Fruit fly (Drosophila melanogaster): ENCODE data around the gene CG15370.
A peak's percentile ranks its signal among the peaks of the same experiment; 100 is the strongest.

Gene CG15370

dm6 chrX:9225137-9225536 lies at the start of gene CG15370:
Gene CG15370 (plus strand): TSS chrX:9225437.
- no peak for TF ChIP-seq CG17801 (GFP tag; optimal IDR thresholded peaks at IDR 0.05; ENCODE audit: partially characterized antibody)

DNA sequence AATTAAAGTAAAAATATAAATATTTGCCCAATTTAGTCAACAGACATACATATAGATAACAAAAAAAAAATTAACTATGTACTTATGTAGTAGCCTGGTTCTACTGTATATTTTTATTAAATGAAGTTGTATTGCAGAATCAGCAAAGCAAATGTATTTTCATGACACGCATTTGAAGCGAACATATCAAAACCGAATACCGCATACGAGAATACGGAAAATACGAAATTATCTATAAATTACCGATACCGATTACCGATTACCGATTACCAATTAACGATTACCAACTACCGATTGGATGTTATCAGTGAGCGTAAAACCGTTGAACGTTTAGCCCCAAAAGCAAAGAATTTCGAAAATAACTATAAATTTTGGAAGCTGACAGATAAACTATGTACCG lies 37.8 kb upstream of the CG15370 start:
- TF ChIP-seq CG17801 (GFP tag; optimal IDR thresholded peaks at IDR 0.05; ENCODE audit: partially characterized antibody), result no peak

dm6 chrX:9190555-9191184 lies 34.6 kb upstream of the CG15370 start, which contains the start of gene CG12115:
Gene CG12115 (minus strand): TSS chrX:9190605.
- TF ChIP-seq CG17801 (GFP tag; optimal IDR thresholded peaks at IDR 0.05; ENCODE audit: partially characterized antibody), result no peak

dm6 chrX:9191357-9191756 lies 33.9 kb upstream of the CG15370 start, which contains the start of gene CG12057:
Gene CG12057 (plus strand): TSS chrX:9191657.
- TF ChIP-seq CG17801 (GFP tag; optimal IDR thresholded peaks at IDR 0.05; ENCODE audit: partially characterized antibody), result no peak

DNA sequence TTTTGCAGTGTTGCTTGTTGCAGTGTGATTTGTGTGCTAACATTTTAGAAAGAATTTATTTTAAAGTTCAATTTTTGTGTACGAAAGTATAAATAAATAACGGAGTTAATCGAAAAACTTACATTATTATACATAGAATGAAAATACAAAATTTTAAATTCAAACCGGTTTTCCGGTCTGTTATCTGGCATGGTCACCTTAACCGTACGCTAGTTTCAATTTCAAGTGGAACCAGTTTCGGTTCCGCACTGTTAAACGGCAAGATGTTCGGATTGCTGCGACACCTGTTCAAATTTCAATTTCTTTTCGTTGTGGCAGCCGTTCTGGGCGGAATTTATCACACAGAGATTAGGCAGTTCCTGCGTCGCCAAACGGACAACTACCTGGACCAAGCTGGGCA lies 32.8 kb upstream of the CG15370 start, which contains the start of gene CG12056:
Gene CG12056, plus strand, starts transcription at position 241 of the 400 bp plus-strand sequence.
- TF ChIP-seq CG17801 (GFP tag; optimal IDR thresholded peaks at IDR 0.05; ENCODE audit: partially characterized antibody), result no peak

- peak; percentile 70 for TF ChIP-seq CG17801 (GFP tag; optimal IDR thresholded peaks at IDR 0.05; ENCODE audit: partially characterized antibody)
These were observed 31.6 kb upstream of the CG15370 start, which contains the start of gene CG12106 for dm6 chrX:9193604-9194003. Gene CG12106 (plus strand): TSS chrX:9193898.

DNA sequence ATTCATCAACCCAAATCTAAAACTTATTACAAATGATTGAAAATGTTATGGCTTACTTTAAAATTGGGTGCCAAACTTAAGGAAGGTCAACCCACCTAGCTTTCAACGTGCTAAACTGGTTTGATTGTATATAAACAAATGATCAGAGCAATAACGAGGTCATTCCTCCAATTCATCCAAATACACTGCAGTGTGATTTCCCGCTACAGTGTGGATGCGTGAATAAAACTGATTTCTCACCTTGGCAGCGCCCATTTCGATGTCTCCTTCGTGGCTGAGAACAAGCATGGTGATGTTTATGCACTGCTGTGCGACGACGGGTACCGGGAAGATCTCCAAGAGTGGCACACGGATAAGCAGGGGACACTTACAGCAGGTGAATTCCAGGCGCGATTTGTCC lies 29.9 kb upstream of the CG15370 start:
- TF ChIP-seq CG17801 (GFP tag; optimal IDR thresholded peaks at IDR 0.05; ENCODE audit: partially characterized antibody), result no peak

DNA sequence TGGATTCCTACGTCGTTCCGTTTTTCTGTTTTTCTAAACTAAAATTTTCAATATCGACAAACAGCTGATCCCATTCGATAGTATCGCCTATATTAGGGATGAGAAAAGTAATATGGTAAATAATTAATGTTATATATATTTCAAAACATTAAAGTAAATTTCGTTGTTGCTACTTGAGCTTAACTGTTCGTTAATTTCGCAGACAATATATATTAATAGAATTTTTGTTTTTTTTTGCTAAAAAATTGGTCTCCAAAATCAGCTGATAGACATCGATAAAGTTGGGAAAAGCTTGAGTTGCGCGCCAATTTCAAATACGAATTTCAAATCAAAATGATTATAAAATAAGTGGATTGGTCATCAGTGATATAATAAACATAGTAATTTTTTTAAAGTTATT lies 28.9 kb upstream of the CG15370 start, which contains the start of gene CG12118:
Gene CG12118, minus strand, starts transcription at position 53 of the 400 bp plus-strand sequence.
- peak; percentile 89 for TF ChIP-seq CG17801 (GFP tag; optimal IDR thresholded peaks at IDR 0.05; ENCODE audit: partially characterized antibody)

DNA sequence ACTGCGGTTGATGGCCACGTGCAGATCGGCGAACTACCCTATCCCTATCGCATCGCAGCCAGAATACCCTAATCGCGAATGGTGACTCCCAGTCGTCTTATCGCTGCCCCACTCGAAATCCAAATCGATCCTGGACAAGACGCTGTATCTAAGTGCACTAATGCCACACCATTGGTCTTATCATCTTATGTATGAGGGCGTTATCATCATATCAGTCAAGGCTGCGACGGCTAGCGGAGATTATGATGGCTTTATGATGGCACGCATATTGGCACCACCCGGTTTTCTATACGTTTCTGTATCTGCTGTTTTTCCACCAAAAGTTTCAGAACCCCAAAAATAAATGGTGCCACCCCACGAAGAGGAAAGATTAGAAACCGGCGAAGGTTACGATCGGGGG lies 25.0 kb upstream of the CG15370 start:
- no peak for TF ChIP-seq CG17801 (GFP tag; optimal IDR thresholded peaks at IDR 0.05; ENCODE audit: partially characterized antibody)

dm6 chrX:9201080-9201479 lies 24.2 kb upstream of the CG15370 start:
- TF ChIP-seq CG17801 (GFP tag; optimal IDR thresholded peaks at IDR 0.05; ENCODE audit: partially characterized antibody), result no peak

DNA sequence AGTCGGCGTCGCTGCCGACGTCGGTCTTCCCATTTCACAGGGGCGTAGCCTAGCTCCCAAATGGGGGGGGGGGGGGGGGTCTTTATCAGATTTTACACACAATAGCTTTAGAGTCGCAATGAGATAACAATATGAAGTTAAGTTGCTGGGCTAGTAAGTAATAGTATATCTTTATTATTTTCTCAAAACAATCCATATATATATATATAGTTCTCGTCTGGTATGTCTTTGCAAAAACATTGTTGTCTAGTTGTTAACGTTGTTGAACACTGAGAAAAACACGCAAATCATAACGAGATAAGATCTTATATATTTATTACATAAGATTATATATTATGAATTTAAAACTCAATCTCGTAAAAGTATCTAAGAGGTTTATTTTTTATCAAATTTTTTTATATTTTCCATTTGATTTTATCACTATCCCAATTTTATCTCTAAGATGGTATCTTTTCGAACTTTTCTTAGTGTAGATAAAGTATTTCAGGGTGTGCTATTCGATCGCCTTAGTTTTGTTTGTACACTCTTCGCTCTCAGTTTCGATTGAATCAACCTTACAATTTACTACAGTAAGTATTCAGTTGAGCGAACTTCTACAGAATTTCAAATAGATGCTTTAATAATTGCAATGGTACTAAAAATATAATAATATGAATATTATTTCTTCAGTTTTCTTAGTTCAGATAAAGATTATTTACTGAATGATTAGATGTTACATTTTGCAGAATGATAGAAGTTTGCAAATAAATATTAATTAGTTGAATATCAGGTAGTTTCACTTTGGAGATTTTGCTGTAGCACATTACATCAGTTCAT lies 23.2 kb upstream of the CG15370 start:
- peak; percentile 49 for TF ChIP-seq CG17801 (GFP tag; optimal IDR thresholded peaks at IDR 0.05; ENCODE audit: partially characterized antibody)

dm6 chrX:9210787-9211186 lies 14.4 kb upstream of the CG15370 start, which contains the start of gene SmydA-9:
Gene SmydA-9 (minus strand): TSS chrX:9210887.
- no peak for TF ChIP-seq CG17801 (GFP tag; optimal IDR thresholded peaks at IDR 0.05; ENCODE audit: partially characterized antibody)

- TF ChIP-seq CG17801 (GFP tag; optimal IDR thresholded peaks at IDR 0.05; ENCODE audit: partially characterized antibody), result no peak
These were observed 10.7 kb upstream of the CG15370 start, which contains the start of gene Obp8a for dm6 chrX:9214576-9214975. Gene Obp8a (plus strand): TSS chrX:9214876.

DNA sequence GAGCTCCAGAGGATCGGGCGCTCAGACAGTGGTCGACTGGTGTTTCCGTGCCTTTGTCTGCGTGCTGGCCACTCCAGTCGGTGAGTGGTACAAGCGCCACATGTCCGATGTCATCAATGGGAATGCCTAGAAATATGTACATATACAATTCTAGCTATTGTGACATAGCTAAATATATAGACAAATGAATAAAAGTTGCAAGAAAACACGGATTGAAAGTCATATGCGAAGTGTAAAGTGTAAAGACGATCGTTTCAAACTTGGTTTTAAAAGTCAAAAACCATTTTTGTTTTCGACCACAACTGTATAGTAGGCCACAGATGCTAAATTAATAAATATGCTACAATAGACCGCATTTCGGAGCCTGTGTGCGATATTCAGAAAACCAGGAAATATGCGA lies 9.8 kb upstream of the CG15370 start, which contains the start of gene CG15368:
Gene CG15368, plus strand, starts transcription at position 301 of the 400 bp plus-strand sequence.
- TF ChIP-seq CG17801 (GFP tag; optimal IDR thresholded peaks at IDR 0.05; ENCODE audit: partially characterized antibody), result no peak

DNA sequence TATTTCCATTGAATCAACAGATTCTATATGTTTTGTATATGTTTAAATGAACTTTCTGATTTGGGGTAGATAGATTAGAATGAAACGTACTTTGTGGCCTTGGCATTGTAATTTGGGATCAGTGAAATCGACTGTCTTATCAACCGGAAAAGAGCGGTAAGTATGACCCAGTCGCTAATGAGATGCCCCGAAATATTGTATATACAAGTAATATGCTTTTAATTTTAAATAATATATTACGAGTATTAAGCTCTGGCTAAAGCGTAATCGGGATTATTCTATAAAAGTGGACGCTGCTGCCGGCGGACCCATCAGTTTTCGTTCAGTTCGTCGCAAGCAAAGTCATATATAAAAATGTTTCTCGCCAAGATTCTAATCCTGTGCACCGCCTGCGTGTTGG lies 8.7 kb upstream of the CG15370 start, which contains the start of gene CG15369:
Gene CG15369, plus strand, starts transcription at position 301 of the 400 bp plus-strand sequence.
- TF ChIP-seq CG17801 (GFP tag; optimal IDR thresholded peaks at IDR 0.05; ENCODE audit: partially characterized antibody), result no peak

DNA sequence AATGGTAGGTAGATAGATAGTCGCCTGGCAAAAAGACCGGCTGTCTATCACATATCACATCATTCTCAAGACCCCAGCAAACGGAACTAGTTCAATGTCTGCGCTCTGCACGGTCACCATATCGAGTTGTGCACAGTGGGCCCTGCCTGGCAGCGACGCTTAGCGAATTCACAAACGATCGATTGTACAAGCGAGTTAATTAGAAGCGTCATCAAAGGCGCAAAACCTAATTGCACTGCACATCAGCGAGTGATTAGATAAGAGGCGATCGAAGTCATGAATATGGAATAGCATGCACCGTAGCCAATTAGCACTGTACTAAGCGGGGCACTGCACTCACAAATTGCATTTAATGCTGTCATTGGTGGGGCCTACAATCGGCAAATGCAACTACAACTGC lies 4.8 kb upstream of the CG15370 start:
- TF ChIP-seq CG17801 (GFP tag; optimal IDR thresholded peaks at IDR 0.05; ENCODE audit: partially characterized antibody), result no peak
